Worm (Caenorhabditis elegans): ENCODE data around the gene arrd-2.

Gene arrd-2

DNA sequence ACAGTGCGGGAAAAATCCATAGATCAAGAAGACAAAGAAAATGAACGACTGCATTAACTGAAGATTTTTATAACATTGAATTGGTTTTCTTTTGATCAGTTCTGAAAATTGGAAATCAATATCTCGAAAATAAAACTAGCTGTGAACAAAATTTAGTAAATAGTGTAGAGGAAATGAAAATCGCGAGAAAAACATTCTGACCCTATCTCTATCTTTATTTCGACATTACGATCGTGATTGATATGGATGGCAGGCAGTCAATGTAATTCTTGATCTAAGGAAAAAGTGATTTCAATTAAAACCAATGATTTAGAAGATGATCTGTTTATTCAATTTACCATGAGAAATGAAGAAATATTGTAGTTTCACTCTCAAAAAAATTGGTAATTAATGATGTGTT lies 28.4 kb downstream of the arrd-2 start, which contains the start of gene kin-16:
kin-16 (minus strand) TSS at position 101 of the 400 bp plus-strand sequence.
- TF ChIP-seq snpc-4 (tag; optimal IDR thresholded peaks at IDR 0.05): no peak
- TF ChIP-seq lin-35 (GFP tag; optimal IDR thresholded peaks at IDR 0.05): no peak
- TF ChIP-seq skn-1 (tag; optimal IDR thresholded peaks at IDR 0.05): no peak
- TF ChIP-seq C34B4.2 (tag; optimal IDR thresholded peaks at IDR 0.05): no peak
- no peak for TF ChIP-seq sptf-1 (tag; optimal IDR thresholded peaks at IDR 0.05)
- no peak for TF ChIP-seq C16A3.4 (tag; optimal IDR thresholded peaks at IDR 0.05)
- peak in 1 of 6 experiments; percentile 46 for TF ChIP-seq elt-3 (tag; optimal IDR thresholded peaks at IDR 0.05)
- TF ChIP-seq xbp-1 (tag; optimal IDR thresholded peaks at IDR 0.05): no peak
- TF ChIP-seq pqm-1 (tag; optimal IDR thresholded peaks at IDR 0.05): no peak
- no peak for TF ChIP-seq nhr-47 (tag; optimal IDR thresholded peaks at IDR 0.05)
- no peak for TF ChIP-seq egl-13 (tag; optimal IDR thresholded peaks at IDR 0.05)
- no peak for TF ChIP-seq ceh-8 (GFP tag; optimal IDR thresholded peaks at IDR 0.05)
- no peak for TF ChIP-seq sup-37 (GFP tag; optimal IDR thresholded peaks at IDR 0.05)
- TF ChIP-seq nhr-20 (tag; optimal IDR thresholded peaks at IDR 0.05): peak; percentile 23
- TF ChIP-seq nhr-11 (tag; optimal IDR thresholded peaks at IDR 0.05): no peak
- no peak for TF ChIP-seq nhr-28 (tag; optimal IDR thresholded peaks at IDR 0.05)
- peak; percentile 30 for TF ChIP-seq blmp-1 (tag; optimal IDR thresholded peaks at IDR 0.05)
- TF ChIP-seq ama-1 (optimal IDR thresholded peaks at IDR 0.05): no peak
- TF ChIP-seq lin-39 (tag; optimal IDR thresholded peaks at IDR 0.05): no peak
- TF ChIP-seq pag-3 (tag; optimal IDR thresholded peaks at IDR 0.05; ENCODE audit: borderline replicate concordance, insufficient read depth): no peak
- TF ChIP-seq lin-14 (GFP tag; optimal IDR thresholded peaks at IDR 0.05): no peak
- no peak for TF ChIP-seq alr-1 (tag; optimal IDR thresholded peaks at IDR 0.05; ENCODE audit: borderline replicate concordance)
- no peak for TF ChIP-seq lin-13 (GFP tag; optimal IDR thresholded peaks at IDR 0.05)
- TF ChIP-seq nhr-85 (tag): peak; percentile 52
- no peak for TF ChIP-seq ztf-11 (tag; optimal IDR thresholded peaks at IDR 0.05)
- TF ChIP-seq lin-15B (tag; optimal IDR thresholded peaks at IDR 0.05): no peak
- no peak for TF ChIP-seq unc-86 (tag; optimal IDR thresholded peaks at IDR 0.05)
- no peak for TF ChIP-seq efl-1 (optimal IDR thresholded peaks at IDR 0.05)
- TF ChIP-seq efl-1 (GFP tag; optimal IDR thresholded peaks at IDR 0.05 in 1 of 2): no peak
- TF ChIP-seq ets-5 (GFP tag; IDR thresholded peaks at IDR 0.05): no peak
- no peak for TF ChIP-seq isw-1 (GFP tag; IDR thresholded peaks at IDR 0.05)
- no peak for TF ChIP-seq unc-62 (GFP tag; optimal IDR thresholded peaks at IDR 0.05)
- TF ChIP-seq fos-1 (tag; optimal IDR thresholded peaks at IDR 0.05): no peak
- no peak for TF ChIP-seq ztf-4 (tag; optimal IDR thresholded peaks at IDR 0.05)
- no peak for TF ChIP-seq elt-2 (tag; optimal IDR thresholded peaks at IDR 0.05)

DNA sequence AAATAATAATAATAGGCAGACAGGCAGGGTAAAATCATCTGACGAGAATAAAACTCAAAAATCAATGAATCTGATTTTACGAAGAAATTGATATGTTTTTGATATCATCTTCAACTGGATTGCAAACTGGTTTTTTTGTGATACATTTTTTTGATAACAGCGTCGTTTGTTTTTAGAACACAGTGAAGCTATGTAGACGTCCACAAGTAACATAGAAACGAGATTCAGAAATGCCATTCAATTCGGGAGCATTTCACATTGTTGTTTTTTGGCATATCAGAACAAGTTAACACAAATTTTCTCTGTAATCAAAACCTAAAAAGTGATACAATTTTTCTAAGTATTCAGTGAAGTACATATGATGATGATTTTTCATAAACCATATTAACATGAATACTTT lies 30.7 kb downstream of the arrd-2 start, which contains the start of gene chil-13:
chil-13 (minus strand) TSS at position 101 of the 400 bp plus-strand sequence.
- TF ChIP-seq blmp-1 (tag; optimal IDR thresholded peaks at IDR 0.05) (peak; percentile 9), F16B12.6 (tag; optimal IDR thresholded peaks at IDR 0.05) (no peak), lin-35 (GFP tag; optimal IDR thresholded peaks at IDR 0.05) (peak in 1 of 2 experiments; percentile 0), elt-3 (tag; optimal IDR thresholded peaks at IDR 0.05) (peak in 1 of 6 experiments; percentile 33)

DNA sequence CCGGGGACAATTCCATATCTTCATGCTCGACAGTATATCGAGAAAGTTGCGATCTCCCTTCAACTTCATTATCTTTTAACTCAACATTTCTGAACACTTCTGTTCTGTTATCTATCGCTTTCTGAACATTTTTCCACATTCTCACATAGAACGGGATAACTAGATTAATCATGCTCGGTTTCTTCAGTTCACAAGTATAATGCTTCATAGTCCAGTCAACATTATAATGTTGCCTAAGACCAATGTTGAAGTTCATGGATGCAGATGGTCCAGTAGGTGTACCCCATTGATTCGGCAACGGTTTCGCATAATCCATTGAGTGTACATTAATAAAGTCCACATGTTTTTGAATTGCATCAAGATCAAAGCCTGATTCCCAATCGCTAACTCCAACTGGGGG lies 31.3 kb downstream of the arrd-2 start:
- TF ChIP-seq sup-37 (GFP tag; optimal IDR thresholded peaks at IDR 0.05) (no peak), mdl-1 (tag; optimal IDR thresholded peaks at IDR 0.05) (no peak), mab-9 (GFP tag; IDR thresholded peaks at IDR 0.05) (no peak)

DNA sequence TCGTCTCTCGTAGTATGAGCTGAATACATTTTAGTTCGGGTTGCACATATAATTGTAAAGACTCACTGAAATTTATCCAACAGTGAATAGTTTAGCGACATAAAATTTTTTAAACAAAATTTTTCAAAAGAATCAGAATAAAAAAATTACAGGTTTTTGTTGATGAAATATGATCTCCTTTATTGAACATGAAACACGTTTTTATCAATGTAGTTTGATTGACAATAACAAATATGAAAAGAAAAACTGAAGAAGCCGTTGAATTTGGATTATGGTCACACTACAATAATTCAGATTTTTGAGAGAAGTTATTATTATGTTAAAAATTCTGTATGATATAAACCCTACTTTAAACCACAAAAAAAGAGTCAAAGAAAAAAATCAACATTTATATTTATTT lies 32.5 kb downstream of the arrd-2 start, which contains the start of gene chil-17:
chil-17 (minus strand) TSS at position 101 of the 400 bp plus-strand sequence.
- no peak for TF ChIP-seq mdl-1 (tag; optimal IDR thresholded peaks at IDR 0.05)
- TF ChIP-seq rnt-1 (tag; optimal IDR thresholded peaks at IDR 0.05): no peak
- no peak for TF ChIP-seq fos-1 (tag; optimal IDR thresholded peaks at IDR 0.05)
- no peak for TF ChIP-seq xbp-1 (tag; optimal IDR thresholded peaks at IDR 0.05)
- TF ChIP-seq efl-1 (optimal IDR thresholded peaks at IDR 0.05): no peak
- TF ChIP-seq efl-1 (GFP tag; optimal IDR thresholded peaks at IDR 0.05 in 1 of 2): no peak
- TF ChIP-seq ama-1 (optimal IDR thresholded peaks at IDR 0.05): no peak
- TF ChIP-seq tbx-2 (tag; optimal IDR thresholded peaks at IDR 0.05): no peak
- TF ChIP-seq lin-13 (GFP tag; optimal IDR thresholded peaks at IDR 0.05): no peak
- TF ChIP-seq nhr-77 (tag; optimal IDR thresholded peaks at IDR 0.05): no peak
- TF ChIP-seq sup-37 (GFP tag; optimal IDR thresholded peaks at IDR 0.05): no peak
